Worm (Caenorhabditis elegans) whole organism, L4 larva: Measurements from ENCODE around the gene AH10.2.

Experiments
- ZK546.5 ChIP-seq, 2 experiments: sonication (generic microtip); optimal IDR thresholded peaks; 2 replicates each; lab custom pipeline; 2017; ENCODE audit warnings: missing biosample characterization in 2 of 2, missing genetic modification characterization in 2 of 2
- fkh-10 ChIP-seq: fragments of 150-350 bp; optimal IDR thresholded peaks from 2 replicates; lab custom pipeline; 2014; ENCODE audit warnings: missing biosample characterization, missing genetic modification reagents, missing genetic modification characterization
- nhr-25 ChIP-seq: sonication (generic microtip); optimal IDR thresholded peaks from 2 replicates; lab custom pipeline; 2017; ENCODE audit warnings: missing genetic modification characterization, mild to moderate bottlenecking, missing compliant biosample characterization, antibody characterized with exemption, moderate library complexity, borderline replicate concordance; ENCODE audit not compliant: insufficient read depth

ce11 chrV:14167629-14168028, 11.1 kb downstream of the AH10.2 start, which contains the start of gene ocam-1:
- TF ChIP-seq fkh-10 (GFP tag; lab: Kevin White, UChicago) = no peak
- no peak for TF ChIP-seq ZK546.5 (tag; optimal IDR thresholded peaks at IDR 0.05; lab: Kevin White, UChicago)
- no peak for TF ChIP-seq nhr-25 (tag; lab: Kevin White, UChicago)
